Worm (Caenorhabditis elegans): ENCODE data around the gene Y45F10C.1.
"Not testable (repeated sequence)": the region's sequence is repeated elsewhere in the genome, so short reads cannot be mapped to it uniquely, and the experiment has no call there.

ce11 chrIV:13652023-13652422, 7.3 kb downstream of the Y45F10C.1 start, which contains the start of gene Y45F10C.6:
- not testable (repeated sequence) for TF ChIP-seq ceh-82, pha-4 (tag; optimal IDR thresholded peaks at IDR 0.05)

Measured in whole organism, L3 larva.